Fruit fly (Drosophila melanogaster): ENCODE results near the gene Vha100-1.

- TF ChIP-seq CG10669 (GFP tag; optimal IDR thresholded peaks at IDR 0.05) (peak; percentile 59), svp (GFP tag) (peak; percentile 89), Sox15 (GFP tag; optimal IDR thresholded peaks at IDR 0.05) (peak; percentile 11), Gug (GFP tag; IDR thresholded peaks at IDR 0.05) (no peak; the same call in 1 of the 2 replicates), Hr39 (GFP tag; optimal IDR thresholded peaks at IDR 0.05) (peak; percentile 67), CG16779 (tag; optimal IDR thresholded peaks at IDR 0.05) (no peak), CG8119 (GFP tag; IDR thresholded peaks at IDR 0.05) (peak; percentile 29; the same call in 2 of the 3 replicates), CG3919 (GFP tag; optimal IDR thresholded peaks at IDR 0.05) (peak; percentile 52), Met (GFP tag; optimal IDR thresholded peaks at IDR 0.05) (peak; percentile 74)
Measured at dm6 chr3R:29088938-29089661, 41.9 kb upstream of the Vha100-1 start.

Data from whole organism, prepupa.